Worm (Caenorhabditis elegans) whole organism, L3 larva: ENCODE measurements around the gene M163.10.

Source experiments
- ama-1 ChIP-seq: fragments of 150-350 bp; optimal IDR thresholded peaks from 2 replicates; lab custom pipeline; 2018
- lin-39 ChIP-seq: fragments of 150-350 bp; optimal IDR thresholded peaks from 2 replicates; lab custom pipeline; 2018; ENCODE audit warnings: missing biosample characterization, missing genetic modification reagents, missing genetic modification characterization
- nfya-1 ChIP-seq: sonication (generic microtip); optimal IDR thresholded peaks from 2 replicates; lab custom pipeline; 2017; ENCODE audit warnings: missing genetic modification characterization, mild to moderate bottlenecking, missing compliant biosample characterization, antibody characterized with exemption, moderate library complexity; ENCODE audit not compliant: insufficient read depth
- nhr-76 ChIP-seq: fragments of 150-350 bp; sonication (generic microtip); optimal IDR thresholded peaks from 5 replicates; lab custom pipeline; 2014; ENCODE audit warnings: missing biosample characterization, missing genetic modification characterization

ce11 chrX:14517842-14518241 is 47.1 kb downstream of the M163.10 start:
- TF ChIP-seq lin-39 (tag; lab: Kevin White, UChicago): no peak
- TF ChIP-seq nhr-76 (tag; lab: Kevin White, UChicago): no peak
- TF ChIP-seq nfya-1 (tag; lab: Kevin White, UChicago): no peak
- TF ChIP-seq ama-1 (lab: Kevin White, UChicago): no peak
